Worm (Caenorhabditis elegans) whole organism, L3 larva: ENCODE results near the gene ergi-3.

Source experiments
- R02D3.7 ChIP-seq: fragments of 150-350 bp; optimal IDR thresholded peaks from 2 replicates; lab custom pipeline; 2014; ENCODE audit warnings: missing biosample characterization, missing genetic modification characterization
- ZK546.5 ChIP-seq: sonication (generic microtip); optimal IDR thresholded peaks from 2 replicates; lab custom pipeline; 2017; ENCODE audit warnings: missing biosample characterization, missing genetic modification characterization
- aly-2 ChIP-seq: fragments of 150-350 bp; optimal IDR thresholded peaks from 2 replicates; lab custom pipeline; 2014; ENCODE audit warnings: missing biosample characterization, missing genetic modification characterization
- ceh-16 ChIP-seq: sonication (generic microtip); optimal IDR thresholded peaks from 2 replicates; lab custom pipeline; 2017; ENCODE audit warnings: missing biosample characterization, missing genetic modification characterization
- ceh-28 ChIP-seq: fragments of 150-350 bp; optimal IDR thresholded peaks from 2 replicates; lab custom pipeline; 2014; ENCODE audit warnings: missing biosample characterization, missing genetic modification reagents, missing genetic modification characterization
- ceh-82 ChIP-seq: fragments of 150-350 bp; optimal IDR thresholded peaks from 2 replicates; lab custom pipeline; 2014; ENCODE audit warnings: missing biosample characterization, missing genetic modification characterization
- ceh-9 ChIP-seq: sonication (generic microtip); optimal IDR thresholded peaks from 2 replicates; lab custom pipeline; 2018; ENCODE audit warnings: missing biosample characterization, missing genetic modification characterization
- daf-12 ChIP-seq: fragments of 150-350 bp; optimal IDR thresholded peaks from 2 replicates; lab custom pipeline; 2014; ENCODE audit warnings: missing biosample characterization, missing genetic modification reagents, missing genetic modification characterization
- egl-27 ChIP-seq: sonication (generic microtip); optimal IDR thresholded peaks from 4 replicates; lab custom pipeline; 2017; ENCODE audit warnings: missing biosample characterization, missing genetic modification reagents, missing genetic modification characterization
- elt-2 ChIP-seq: sonication (generic microtip); optimal IDR thresholded peaks from 2 replicates; lab custom pipeline; 2016; ENCODE audit warnings: missing genetic modification reagents, mild to moderate bottlenecking, missing genetic modification characterization, missing compliant biosample characterization
- elt-3 ChIP-seq, 3 experiments: fragments of 150-350 bp in 1 of 3; sonication (generic microtip) in 2 of 3; optimal IDR thresholded peaks; 2 replicates in 2 of 3; 4 replicates in 1 of 3; lab custom pipeline; 2014 to 2017; ENCODE audit warnings: missing biosample characterization in 3 of 3, missing genetic modification characterization in 3 of 3
- eor-1 ChIP-seq, 2 experiments: fragments of 150-350 bp; optimal IDR thresholded peaks; 2 replicates each; lab custom pipeline; 2014 to 2018; ENCODE audit warnings: missing biosample characterization in 2 of 2, missing genetic modification characterization in 2 of 2
- fkh-10 ChIP-seq: sonication (generic microtip); optimal IDR thresholded peaks from 2 replicates; lab custom pipeline; 2017; ENCODE audit warnings: missing biosample characterization, missing genetic modification reagents, missing genetic modification characterization
- fkh-2 ChIP-seq: fragments of 150-350 bp; optimal IDR thresholded peaks from 2 replicates; lab custom pipeline; 2014; ENCODE audit warnings: missing biosample characterization, missing genetic modification reagents, missing genetic modification characterization
- hmg-11 ChIP-seq: sonication (generic microtip); optimal IDR thresholded peaks from 2 replicates; lab custom pipeline; 2016; ENCODE audit warnings: missing genetic modification characterization, missing compliant biosample characterization
- jun-1 ChIP-seq: fragments of 150-350 bp; optimal IDR thresholded peaks from 2 replicates; lab custom pipeline; 2014; ENCODE audit warnings: missing biosample characterization, missing genetic modification reagents, missing genetic modification characterization
- lin-15B ChIP-seq: fragments of 150-350 bp; optimal IDR thresholded peaks from 2 replicates; lab custom pipeline; 2014; ENCODE audit warnings: missing biosample characterization, missing genetic modification characterization
- lin-39 ChIP-seq: fragments of 150-350 bp; optimal IDR thresholded peaks from 2 replicates; lab custom pipeline; 2018; ENCODE audit warnings: missing biosample characterization, missing genetic modification reagents, missing genetic modification characterization
- lsy-12 ChIP-seq: sonication (generic microtip); optimal IDR thresholded peaks from 2 replicates; lab custom pipeline; 2016; ENCODE audit warnings: mild to moderate bottlenecking, missing genetic modification characterization, missing compliant biosample characterization
- mdl-1 ChIP-seq: fragments of 150-350 bp; optimal IDR thresholded peaks from 2 replicates; lab custom pipeline; 2014; ENCODE audit warnings: missing biosample characterization, missing genetic modification characterization
- nfya-1 ChIP-seq: sonication (generic microtip); optimal IDR thresholded peaks from 2 replicates; lab custom pipeline; 2017; ENCODE audit warnings: missing genetic modification characterization, mild to moderate bottlenecking, missing compliant biosample characterization, antibody characterized with exemption, moderate library complexity; ENCODE audit not compliant: insufficient read depth
- nhr-12 ChIP-seq: fragments of 150-350 bp; optimal IDR thresholded peaks from 2 replicates; lab custom pipeline; 2014; ENCODE audit warnings: missing biosample characterization, missing genetic modification characterization
- nhr-23 ChIP-seq: fragments of 150-350 bp; optimal IDR thresholded peaks from 2 replicates; lab custom pipeline; 2014; ENCODE audit warnings: missing biosample characterization, missing genetic modification reagents, missing genetic modification characterization
- nhr-237 ChIP-seq: fragments of 150-350 bp; optimal IDR thresholded peaks from 2 replicates; lab custom pipeline; 2014; ENCODE audit warnings: missing biosample characterization, missing genetic modification characterization
- nhr-25 ChIP-seq: sonication (generic microtip); optimal IDR thresholded peaks from 2 replicates; lab custom pipeline; 2017; ENCODE audit warnings: missing biosample characterization, missing genetic modification characterization
- nhr-28 ChIP-seq: fragments of 150-350 bp; optimal IDR thresholded peaks from 2 replicates; lab custom pipeline; 2014; ENCODE audit warnings: missing biosample characterization, missing genetic modification characterization
- nhr-43 ChIP-seq: sonication (generic microtip); optimal IDR thresholded peaks from 2 replicates; lab custom pipeline; 2016; ENCODE audit warnings: mild to moderate bottlenecking, missing genetic modification characterization, missing compliant biosample characterization; ENCODE audit not compliant: poor library complexity, severe bottlenecking
- nhr-67 ChIP-seq: fragments of 150-350 bp; optimal IDR thresholded peaks from 2 replicates; lab custom pipeline; 2014; ENCODE audit warnings: missing biosample characterization, missing genetic modification characterization
- nhr-77 ChIP-seq: fragments of 150-350 bp; optimal IDR thresholded peaks from 2 replicates; lab custom pipeline; 2014; ENCODE audit warnings: missing biosample characterization, missing genetic modification characterization
- pha-4 ChIP-seq: fragments of 150-350 bp; optimal IDR thresholded peaks from 2 replicates; lab custom pipeline; 2014; ENCODE audit warnings: missing biosample characterization, missing genetic modification reagents, missing genetic modification characterization
- sea-2 ChIP-seq: fragments of 150-350 bp; sonication (generic microtip); optimal IDR thresholded peaks from 4 replicates; lab custom pipeline; 2014; ENCODE audit warnings: missing biosample characterization, missing genetic modification reagents, missing genetic modification characterization
- snpc-4 ChIP-seq: fragments of 150-350 bp; optimal IDR thresholded peaks from 2 replicates; lab custom pipeline; 2014; ENCODE audit warnings: missing biosample characterization, missing genetic modification characterization
- tbx-2 ChIP-seq: sonication (generic microtip); optimal IDR thresholded peaks from 2 replicates; lab custom pipeline; 2016; ENCODE audit warnings: mild to moderate bottlenecking, missing genetic modification characterization, missing compliant biosample characterization
- unc-62 ChIP-seq: fragments of 150-350 bp; sonication (generic microtip); optimal IDR thresholded peaks from 4 replicates; lab custom pipeline; 2014; ENCODE audit warnings: missing biosample characterization, missing genetic modification reagents, missing genetic modification characterization
- zag-1 ChIP-seq: fragments of 150-350 bp; optimal IDR thresholded peaks from 2 replicates; lab custom pipeline; 2014; ENCODE audit warnings: missing biosample characterization, missing genetic modification characterization
- ztf-4 ChIP-seq: fragments of 150-350 bp; optimal IDR thresholded peaks from 2 replicates; lab custom pipeline; 2014; ENCODE audit warnings: missing biosample characterization, missing genetic modification characterization

Gene ergi-3

ce11 chrX:15621001-15621400 lies 4.4 kb upstream of the ergi-3 start:
- TF ChIP-seq nhr-23 (tag; lab: Kevin White, UChicago) (no peak), unc-62 (GFP tag; lab: Kevin White, UChicago) (no peak), zag-1 (tag; lab: Kevin White, UChicago) (no peak), nhr-28 (tag; lab: Kevin White, UChicago) (no peak), pha-4 (tag; lab: Kevin White, UChicago) (no peak), R02D3.7 (tag; lab: Kevin White, UChicago) (no peak), daf-12 (tag; lab: Kevin White, UChicago) (no peak), ZK546.5 (no peak), fkh-2 (tag; lab: Kevin White, UChicago) (no peak)

ce11 chrX:15620200-15620599 lies 3.6 kb upstream of the ergi-3 start, which contains the start of gene K09E9.1:
Gene K09E9.1 (plus strand): TSS chrX:15620500.
- TF ChIP-seq elt-2 (peak; percentile 18), nhr-28 (tag; lab: Kevin White, UChicago) (no peak), fkh-10 (GFP tag; lab: Kevin White, UChicago) (no peak), ceh-82 (tag; lab: Kevin White, UChicago) (no peak), hmg-11 (tag; lab: Kevin White, UChicago) (no peak), elt-3 (tag; optimal IDR thresholded peaks at IDR 0.05; lab: Kevin White, UChicago) (no peak), nhr-67 (tag; lab: Kevin White, UChicago) (no peak), egl-27 (tag; lab: Kevin White, UChicago) (no peak)

ce11 chrX:15619273-15619672 lies 2.7 kb upstream of the ergi-3 start:
- TF ChIP-seq elt-2 = peak; percentile 26
- TF ChIP-seq lsy-12 (tag; lab: Kevin White, UChicago) = peak; percentile 16
- peak; percentile 2 for TF ChIP-seq nfya-1 (tag; lab: Kevin White, UChicago)
- no peak for TF ChIP-seq jun-1
- TF ChIP-seq zag-1 (tag; lab: Kevin White, UChicago) = no peak
- peak; percentile 19 for TF ChIP-seq nhr-43

- TF ChIP-seq snpc-4 (tag; lab: Kevin White, UChicago) (no peak), elt-2 (peak; percentile 9), nfya-1 (tag; lab: Kevin White, UChicago) (peak; percentile 38), daf-12 (tag; lab: Kevin White, UChicago) (no peak), nhr-67 (tag; lab: Kevin White, UChicago) (no peak), pha-4 (tag; lab: Kevin White, UChicago) (peak; percentile 54), ztf-4 (tag; lab: Kevin White, UChicago) (no peak), lin-15B (no peak), lin-39 (peak; percentile 58), elt-3 (tag; optimal IDR thresholded peaks at IDR 0.05; lab: Kevin White, UChicago) (no peak)
These were observed 615 bp upstream of the ergi-3 start for ce11 chrX:15617168-15617567.

ce11 chrX:15613745-15614229 lies 2.8 kb downstream of the ergi-3 start, which contains the start of gene K09E9.3:
Gene K09E9.3 (minus strand): TSS chrX:15613795.
- TF ChIP-seq pha-4 (tag; lab: Kevin White, UChicago) = peak; percentile 24
- no peak for TF ChIP-seq aly-2 (tag; lab: Kevin White, UChicago)
- no peak for TF ChIP-seq fkh-10 (GFP tag; lab: Kevin White, UChicago)
- peak; percentile 48 for TF ChIP-seq nfya-1 (tag; lab: Kevin White, UChicago)
- TF ChIP-seq elt-2 = peak; percentile 13
- TF ChIP-seq lin-39 = peak; percentile 66
- peak; percentile 65 for TF ChIP-seq hmg-11 (tag; lab: Kevin White, UChicago)

- TF ChIP-seq lin-15B (no peak), ceh-9 (tag; lab: Kevin White, UChicago) (no peak), eor-1 (tag; optimal IDR thresholded peaks at IDR 0.05; lab: Kevin White, UChicago) (no peak), pha-4 (tag; lab: Kevin White, UChicago) (peak; percentile 91), nhr-67 (tag; lab: Kevin White, UChicago) (no peak), ceh-82 (tag; lab: Kevin White, UChicago) (no peak), ceh-28 (tag; lab: Kevin White, UChicago) (peak; percentile 78), sea-2 (GFP tag; lab: Kevin White, UChicago) (no peak), fkh-2 (tag; lab: Kevin White, UChicago) (no peak), elt-3 (tag; optimal IDR thresholded peaks at IDR 0.05; lab: Kevin White, UChicago) (no peak), hmg-11 (tag; lab: Kevin White, UChicago) (no peak), zag-1 (tag; lab: Kevin White, UChicago) (no peak), lsy-12 (tag; lab: Kevin White, UChicago) (peak; percentile 51), snpc-4 (tag; lab: Kevin White, UChicago) (peak; percentile 12), unc-62 (GFP tag; lab: Kevin White, UChicago) (no peak), fkh-10 (GFP tag; lab: Kevin White, UChicago) (no peak), nhr-23 (tag; lab: Kevin White, UChicago) (peak; percentile 17), jun-1 (peak; percentile 90), nfya-1 (tag; lab: Kevin White, UChicago) (peak; percentile 56), nhr-237 (tag; lab: Kevin White, UChicago) (no peak), nhr-12 (tag; lab: Kevin White, UChicago) (no peak), lin-39 (no peak), nhr-77 (peak; percentile 35), nhr-25 (peak; percentile 31), egl-27 (tag; lab: Kevin White, UChicago) (no peak), tbx-2 (tag; lab: Kevin White, UChicago) (no peak), ceh-16 (tag; lab: Kevin White, UChicago) (no peak), daf-12 (tag; lab: Kevin White, UChicago) (no peak), ZK546.5 (no peak), mdl-1 (no peak)
These were observed 5.9 kb downstream of the ergi-3 start for ce11 chrX:15610527-15611091.
